Worm (Caenorhabditis elegans): Measurements from ENCODE around the gene Y59C2A.3.

ce11 chrII:2190522-2190921 is 29.2 kb downstream of the Y59C2A.3 start:
- TF ChIP-seq dao-5 (tag; optimal IDR thresholded peaks at IDR 0.05) (no peak), him-1 (tag; optimal IDR thresholded peaks at IDR 0.05) (no peak)
